Fruit fly (Drosophila melanogaster) whole organism, embryonic: ENCODE measurements around the gene Arl4.

Experiments used
- Aef1 ChIP-seq: fragments of 200-800 bp; sonication (Bioruptor generic); IDR thresholded peaks from 3 replicates; pipeline ENCODE4 v1.3.6; 2022; ENCODE audit warnings: missing biosample characterization, missing genetic modification characterization
- BEAF-32 ChIP-seq: fragments of 200-800 bp; sonication (Bioruptor generic); optimal IDR thresholded peaks from 3 replicates; lab custom pipeline; 2017; ENCODE audit warnings: missing biosample characterization, missing genetic modification characterization, mild to moderate bottlenecking, moderate library complexity, missing genetic modification reagents
- CG10267 ChIP-seq: fragments of 200-800 bp; sonication (Bioruptor generic); optimal IDR thresholded peaks from 2 replicates; lab custom pipeline; 2018; ENCODE audit warnings: missing biosample characterization, mild to moderate bottlenecking, missing genetic modification characterization, moderate library complexity
- CG10431 ChIP-seq: fragments of 200-800 bp; sonication (Bioruptor generic); optimal IDR thresholded peaks from 3 replicates; lab custom pipeline; 2018; ENCODE audit warnings: missing biosample characterization, mild to moderate bottlenecking, missing genetic modification characterization
- CG11695 ChIP-seq: fragments of 200-800 bp; sonication (Bioruptor generic); IDR thresholded peaks from 3 replicates; pipeline ENCODE4 v1.3.6; 2022; ENCODE audit warnings: missing biosample characterization, missing genetic modification characterization
- CG12659 ChIP-seq: fragments of 200-800 bp; sonication (Bioruptor generic); optimal IDR thresholded peaks from 3 replicates; lab custom pipeline; 2017; ENCODE audit warnings: mild to moderate bottlenecking, missing biosample characterization, missing genetic modification reagents, missing genetic modification characterization
- CG13424 ChIP-seq: fragments of 200-800 bp; sonication (Bioruptor generic); optimal IDR thresholded peaks from 2 replicates; lab custom pipeline; 2019; ENCODE audit warnings: missing biosample characterization, mild to moderate bottlenecking, missing genetic modification characterization, moderate library complexity
- CG13624 ChIP-seq: fragments of 200-800 bp; sonication (Bioruptor generic); optimal IDR thresholded peaks from 2 replicates; lab custom pipeline; 2016; ENCODE audit warnings: missing biosample characterization, missing genetic modification characterization
- CG17361 ChIP-seq: fragments of 200-800 bp; sonication (Bioruptor generic); IDR thresholded peaks from 3 replicates; pipeline ENCODE4 v1.3.6; 2022; ENCODE audit warnings: missing biosample characterization, missing genetic modification characterization
- CG17802 ChIP-seq: fragments of 200-800 bp; sonication (Bioruptor generic); optimal IDR thresholded peaks from 2 replicates; lab custom pipeline; 2018; ENCODE audit warnings: missing biosample characterization, mild to moderate bottlenecking, missing genetic modification characterization, moderate library complexity
- CG1792 ChIP-seq: fragments of 200-800 bp; sonication (Bioruptor generic); optimal IDR thresholded peaks from 2 replicates; lab custom pipeline; 2016; ENCODE audit warnings: missing biosample characterization, missing genetic modification characterization
- CG2116 ChIP-seq: fragments of 200-800 bp; sonication (Bioruptor generic); optimal IDR thresholded peaks from 3 replicates; lab custom pipeline; 2018; ENCODE audit warnings: missing biosample characterization, mild to moderate bottlenecking, missing genetic modification characterization
- CG2120 ChIP-seq: fragments of 200-800 bp; sonication (Bioruptor generic); optimal IDR thresholded peaks from 3 replicates; lab custom pipeline; 2016; ENCODE audit warnings: missing biosample characterization, missing genetic modification characterization
- CG2199 ChIP-seq: fragments of 200-800 bp; sonication (Bioruptor generic); IDR thresholded peaks from 3 replicates; pipeline ENCODE4 v1.3.6; 2022; ENCODE audit warnings: missing biosample characterization, missing genetic modification characterization
- CG2202 ChIP-seq: fragments of 200-800 bp; sonication (Bioruptor generic); optimal IDR thresholded peaks from 2 replicates; lab custom pipeline; 2018; ENCODE audit warnings: missing biosample characterization, mild to moderate bottlenecking, missing genetic modification characterization
- CG2875 ChIP-seq: fragments of 200-800 bp; sonication (Bioruptor generic); optimal IDR thresholded peaks from 2 replicates; lab custom pipeline; 2017; ENCODE audit warnings: missing biosample characterization, mild to moderate bottlenecking, missing genetic modification characterization, missing genetic modification reagents
- CG30020 ChIP-seq: fragments of 200-800 bp; optimal IDR thresholded peaks from 2 replicates; lab custom pipeline; 2019; ENCODE audit warnings: missing biosample characterization, mild to moderate bottlenecking, missing genetic modification characterization, moderate library complexity
- CG3065 ChIP-seq: fragments of 200-800 bp; sonication (Bioruptor generic); optimal IDR thresholded peaks from 2 replicates; lab custom pipeline; 2016; ENCODE audit warnings: missing biosample characterization, missing genetic modification characterization
- CG31441 ChIP-seq: fragments of 200-800 bp; sonication (Bioruptor generic); IDR thresholded peaks from 2 replicates; pipeline ENCODE4 v1.3.6; 2022; ENCODE audit warnings: missing biosample characterization, missing genetic modification characterization
- CG33213 ChIP-seq: fragments of 200-800 bp; sonication (Bioruptor generic); optimal IDR thresholded peaks from 3 replicates; lab custom pipeline; 2016; ENCODE audit warnings: missing biosample characterization, missing genetic modification characterization
- CG4617 ChIP-seq: fragments of 200-800 bp; sonication (Bioruptor generic); optimal IDR thresholded peaks from 3 replicates; lab custom pipeline; 2016; ENCODE audit warnings: missing biosample characterization, missing genetic modification characterization, borderline replicate concordance
- CG8089 ChIP-seq: fragments of 200-800 bp; sonication (Bioruptor generic); optimal IDR thresholded peaks from 3 replicates; lab custom pipeline; 2016; ENCODE audit warnings: missing biosample characterization, missing genetic modification characterization
- CG8290 ChIP-seq, 3 experiments: fragments of 200-800 bp; sonication (Bioruptor generic); optimal IDR thresholded peaks; 2 replicates each; lab custom pipeline; 2016 to 2019; ENCODE audit warnings: missing biosample characterization in 3 of 3, missing genetic modification characterization in 3 of 3, mild to moderate bottlenecking in 2 of 3, moderate library complexity in 1 of 3
- CG8765 ChIP-seq: fragments of 200-800 bp; sonication (Bioruptor generic); IDR thresholded peaks from 2 replicates; pipeline ENCODE4 v1.3.6; 2022; ENCODE audit warnings: missing biosample characterization, missing genetic modification characterization
- Dfd ChIP-seq, 2 experiments: fragments of >200 bp; optimal IDR thresholded peaks; 2 replicates each; lab custom pipeline; 2017; ENCODE audit warnings: missing biosample characterization in 2 of 2, missing genetic modification characterization in 2 of 2
- Dip3 ChIP-seq: fragments of 200-800 bp; sonication (Bioruptor generic); optimal IDR thresholded peaks from 3 replicates; lab custom pipeline; 2016; ENCODE audit warnings: missing biosample characterization, missing genetic modification characterization
- Ets65A ChIP-seq: fragments of 200-800 bp; sonication (Bioruptor generic); peaks from one replicate; lab custom pipeline; 2016; ENCODE audit warnings: missing biosample characterization, missing genetic modification characterization
- Hmx ChIP-seq: fragments of 200-800 bp; sonication (Bioruptor generic); optimal IDR thresholded peaks from 2 replicates; lab custom pipeline; 2016; ENCODE audit warnings: missing biosample characterization, missing genetic modification characterization
- MBD-R2 ChIP-seq: fragments of 200-800 bp; sonication (Bioruptor generic); IDR thresholded peaks from 2 replicates; pipeline ENCODE4 v1.3.6; 2022; ENCODE audit warnings: missing biosample characterization, missing genetic modification characterization
- MESR4 ChIP-seq: fragments of 200-800 bp; sonication (Bioruptor generic); optimal IDR thresholded peaks from 2 replicates; lab custom pipeline; 2018; ENCODE audit warnings: missing biosample characterization, mild to moderate bottlenecking, missing genetic modification characterization, moderate library complexity
- Med ChIP-seq: fragments of 200-800 bp; sonication (Bioruptor generic); peaks from one replicate; lab custom pipeline; 2016; ENCODE audit warnings: missing biosample characterization, missing genetic modification characterization, mild to moderate bottlenecking, inconsistent platforms, moderate library complexity
- Myb ChIP-seq: fragments of 200-800 bp; sonication (Bioruptor generic); optimal IDR thresholded peaks from 2 replicates; lab custom pipeline; 2016; ENCODE audit warnings: missing biosample characterization, missing genetic modification characterization
- Pdp1 ChIP-seq, 2 experiments: fragments of 200-800 bp; sonication (Bioruptor generic); optimal IDR thresholded peaks; 3 replicates each; lab custom pipeline; 2016; ENCODE audit warnings: missing biosample characterization in 2 of 2, missing genetic modification characterization in 2 of 2, mild to moderate bottlenecking in 1 of 2, moderate library complexity in 1 of 2
- amos ChIP-seq: fragments of 200-800 bp; sonication (Bioruptor generic); IDR thresholded peaks from 2 replicates; pipeline ENCODE4 v1.3.6; 2022; ENCODE audit warnings: missing biosample characterization, missing genetic modification characterization; ENCODE audit not compliant: partially characterized antibody
- bcd ChIP-seq: fragments of 200-800 bp; sonication (Bioruptor generic); optimal IDR thresholded peaks from 2 replicates; lab custom pipeline; 2017; ENCODE audit warnings: missing biosample characterization, mild to moderate bottlenecking, missing genetic modification characterization
- dmrt11E ChIP-seq: fragments of 200-800 bp; sonication (Bioruptor generic); optimal IDR thresholded peaks from 3 replicates; lab custom pipeline; 2018; ENCODE audit warnings: missing biosample characterization, mild to moderate bottlenecking, missing genetic modification characterization, moderate library complexity
- dpn ChIP-seq, 2 experiments: fragments of 200-800 bp; sonication (Bioruptor generic); optimal IDR thresholded peaks; 3 replicates each; lab custom pipeline; 2016; ENCODE audit warnings: missing biosample characterization in 2 of 2, missing genetic modification characterization in 2 of 2
- esg ChIP-seq: fragments of 200-800 bp; sonication (Bioruptor generic); conservative IDR thresholded peaks from 2 replicates; pipeline ENCODE4 v1.3.6; 2022; ENCODE audit warnings: missing biosample characterization, missing genetic modification characterization
- gem ChIP-seq: fragments of 200-800 bp; sonication (Bioruptor generic); optimal IDR thresholded peaks from 2 replicates; lab custom pipeline; 2019; ENCODE audit warnings: missing biosample characterization, mild to moderate bottlenecking, missing genetic modification characterization, moderate library complexity
- her ChIP-seq: fragments of 200-800 bp; sonication (Bioruptor generic); optimal IDR thresholded peaks from 2 replicates; lab custom pipeline; 2016; ENCODE audit warnings: missing biosample characterization, missing genetic modification characterization
- ind ChIP-seq: fragments of 200-800 bp; sonication (Bioruptor generic); optimal IDR thresholded peaks from 3 replicates; lab custom pipeline; 2016; ENCODE audit warnings: missing biosample characterization, missing genetic modification characterization
- jumu ChIP-seq: fragments of 200-800 bp; sonication (Bioruptor generic); optimal IDR thresholded peaks from 3 replicates; lab custom pipeline; 2016; ENCODE audit warnings: missing biosample characterization, missing genetic modification characterization
- mam ChIP-seq: fragments of 200-800 bp; sonication (Bioruptor generic); optimal IDR thresholded peaks from 3 replicates; lab custom pipeline; 2016; ENCODE audit warnings: missing biosample characterization, missing genetic modification characterization
- phol ChIP-seq: fragments of 200-800 bp; sonication (Bioruptor generic); optimal IDR thresholded peaks from 3 replicates; lab custom pipeline; 2018; ENCODE audit warnings: missing biosample characterization, mild to moderate bottlenecking, missing genetic modification characterization, moderate library complexity
- vfl ChIP-seq: fragments of 200-800 bp; sonication (Bioruptor generic); optimal IDR thresholded peaks from 2 replicates; lab custom pipeline; 2016; ENCODE audit warnings: missing biosample characterization, missing genetic modification characterization
- zen ChIP-seq: fragments of 200-800 bp; sonication (Bioruptor generic); optimal IDR thresholded peaks from 3 replicates; lab custom pipeline; 2018; ENCODE audit warnings: missing biosample characterization, mild to moderate bottlenecking, missing genetic modification characterization, moderate library complexity

The Arl4 gene

dm6 chr4:179062-179919 is at the start of gene Arl4 (continued):
- TF ChIP-seq CG13424 (tag; lab: Kevin White, UChicago) (peak; percentile 7), CG17802 (tag; lab: Kevin White, UChicago) (peak; percentile 98), jumu (no peak), CG2116 (GFP tag; lab: Kevin White, UChicago) (peak; percentile 51), amos (GFP tag; lab: Robert Waterston, UW) (no peak), CG2202 (tag; lab: Kevin White, UChicago) (no peak), BEAF-32 (GFP tag; lab: Kevin White, UChicago) (peak; percentile 63), Dip3 (GFP tag; lab: Kevin White, UChicago) (peak; percentile 16), Pdp1 (GFP tag; optimal IDR thresholded peaks at IDR 0.05; lab: Kevin White, UChicago) (peak; percentile 19 to 70), zen (peak; percentile 48), Hmx (GFP tag; lab: Kevin White, UChicago) (no peak), CG10431 (GFP tag; lab: Kevin White, UChicago) (peak; percentile 94), Myb (GFP tag; lab: Kevin White, UChicago) (peak; percentile 41), esg (no peak), gem (tag; lab: Kevin White, UChicago) (peak; percentile 17), CG10267 (tag; lab: Kevin White, UChicago) (peak; percentile 28), vfl (GFP tag; lab: Kevin White, UChicago) (no peak), bcd (GFP tag; lab: Kevin White, UChicago) (no peak), Med (GFP tag; lab: Kevin White, UChicago) (peak; percentile 65), CG17361 (peak; percentile 60; the same call in 1 of the 3 replicates), CG8089 (GFP tag; lab: Kevin White, UChicago) (peak; percentile 57), CG8765 (GFP tag; lab: Robert Waterston, UW) (no peak), CG13624 (peak; percentile 45), Dfd (GFP tag; optimal IDR thresholded peaks at IDR 0.05; lab: Kevin White, UChicago) (peak in 1 of 2 experiments; percentile 80), CG1792 (GFP tag; lab: Kevin White, UChicago) (no peak), CG8290 (GFP tag; optimal IDR thresholded peaks at IDR 0.05; lab: Kevin White, UChicago) (peak; percentile 78), CG8290 (tag; optimal IDR thresholded peaks at IDR 0.05; lab: Kevin White, UChicago) (peak; percentile 69 to 92), CG31441 (GFP tag; lab: Robert Waterston, UW) (0 out of 2 replicates have a peak, but pooled peaks have one; percentile 36), CG4617 (GFP tag; lab: Kevin White, UChicago) (peak; percentile 86), CG11695 (GFP tag; lab: Robert Waterston, UW) (0 out of 3 replicates have a peak, but pooled peaks have one; percentile 11), CG33213 (GFP tag; lab: Kevin White, UChicago) (peak; percentile 25), her (GFP tag; lab: Kevin White, UChicago) (no peak), MESR4 (GFP tag; lab: Kevin White, UChicago) (peak; percentile 75), dpn (GFP tag; optimal IDR thresholded peaks at IDR 0.05; lab: Kevin White, UChicago) (peak; percentile 8 to 11), phol (peak; percentile 67), CG2120 (peak; percentile 26), CG2875 (GFP tag; lab: Kevin White, UChicago) (no peak), dmrt11E (tag; lab: Kevin White, UChicago) (peak; percentile 36), CG12659 (GFP tag; lab: Kevin White, UChicago) (peak; percentile 59), CG30020 (peak; percentile 97), CG3065 (GFP tag; lab: Kevin White, UChicago) (peak; percentile 8), CG2199 (GFP tag; lab: Robert Waterston, UW) (peak; percentile 59; the same call in 2 of the 3 replicates), Ets65A (peak; percentile 94), mam (peak; percentile 26), Aef1 (GFP tag; lab: Robert Waterston, UW) (no peak), ind (peak; percentile 16), MBD-R2 (GFP tag; lab: Robert Waterston, UW) (peak; percentile 31)
- TF ChIP-seq, all 482 proteins: peak for 72
